Fruit fly (Drosophila melanogaster) Kc167 (cell line): ENCODE results near the gene Uggt.

Experiments used
- h ChIP-seq: fragments of >200 bp; optimal IDR thresholded peaks from 3 replicates; lab custom pipeline; 2018; ENCODE audit warnings: missing external identifiers
- insv ChIP-seq: fragments of >200 bp; optimal IDR thresholded peaks from 3 replicates; lab custom pipeline; 2018; ENCODE audit warnings: missing external identifiers
- psq ChIP-seq: fragments of >200 bp; optimal IDR thresholded peaks from 2 replicates; lab custom pipeline; 2017; ENCODE audit warnings: missing external identifiers
- ttk ChIP-seq: sonication (Bioruptor generic); optimal IDR thresholded peaks from 2 replicates; lab custom pipeline; 2017; ENCODE audit warnings: missing external identifiers

DNA sequence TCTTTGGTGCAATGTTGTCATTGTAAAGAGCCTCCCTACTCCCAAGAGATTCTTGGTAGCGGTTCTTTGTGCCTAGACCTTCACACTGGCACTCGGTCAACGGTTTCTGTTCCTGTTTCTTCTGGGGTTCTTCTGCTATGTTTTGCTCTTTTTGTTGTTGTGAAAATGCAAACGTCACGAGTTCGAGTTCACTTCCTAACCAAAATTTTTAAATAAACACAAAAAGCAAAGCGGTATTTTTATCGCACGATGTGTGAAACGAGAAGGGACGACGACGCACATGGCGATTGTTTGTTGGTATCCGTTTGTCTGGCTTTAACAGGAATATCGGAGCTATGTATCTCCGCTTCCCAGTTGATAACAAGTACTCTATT, 32.6 kb upstream of the Uggt start:
- TF ChIP-seq ttk (lab: Kevin White, UChicago) (no peak), psq (lab: Kevin White, UChicago) (no peak), insv (no peak), h (lab: Kevin White, UChicago) (no peak)
